Worm (Caenorhabditis elegans): ENCODE results near the gene C39B5.10.

DNA sequence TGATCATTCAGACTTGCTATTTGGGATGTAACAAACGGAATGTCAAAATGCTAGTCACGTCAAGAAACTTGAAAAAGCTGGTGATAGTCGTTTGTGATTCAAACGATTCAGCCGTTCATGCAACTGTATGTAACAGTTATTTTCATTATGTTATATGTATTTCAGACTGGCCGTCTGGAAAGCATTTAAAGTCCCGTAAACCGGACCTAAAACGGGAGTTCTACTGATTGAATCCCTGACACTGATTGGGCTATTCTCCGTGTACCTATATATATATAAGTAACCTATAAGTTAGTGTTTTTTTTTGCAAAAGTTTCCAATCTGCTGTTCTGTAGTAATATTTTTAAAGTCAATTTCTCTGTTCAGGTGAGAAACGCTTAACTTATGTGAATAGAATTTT, 4.2 kb upstream of the C39B5.10 start:
- TF ChIP-seq aly-2 (tag; optimal IDR thresholded peaks at IDR 0.05) (no peak), nhr-67 (tag; optimal IDR thresholded peaks at IDR 0.05) (no peak), nhr-76 (tag; optimal IDR thresholded peaks at IDR 0.05) (no peak), unc-62 (GFP tag; optimal IDR thresholded peaks at IDR 0.05) (no peak), eor-1 (tag; optimal IDR thresholded peaks at IDR 0.05) (no peak), mdl-1 (tag; optimal IDR thresholded peaks at IDR 0.05) (no peak), egl-27 (tag; optimal IDR thresholded peaks at IDR 0.05) (no peak), ceh-28 (tag; optimal IDR thresholded peaks at IDR 0.05) (no peak), daf-12 (tag; optimal IDR thresholded peaks at IDR 0.05) (no peak), elt-1 (tag; optimal IDR thresholded peaks at IDR 0.05) (no peak), nfya-1 (tag; optimal IDR thresholded peaks at IDR 0.05; ENCODE audit: insufficient read depth) (no peak), pha-4 (tag; optimal IDR thresholded peaks at IDR 0.05) (no peak), R02D3.7 (tag; optimal IDR thresholded peaks at IDR 0.05) (no peak), ama-1 (optimal IDR thresholded peaks at IDR 0.05) (no peak)

Measured in whole organism, L3 larva.